Fruit fly (Drosophila melanogaster) whole organism, embryonic: ENCODE results near the gene Art3.

Source experiments
- Aef1 ChIP-seq: fragments of 200-800 bp; sonication (Bioruptor generic); IDR thresholded peaks from 3 replicates; pipeline ENCODE4 v1.3.6; 2022; ENCODE audit warnings: missing biosample characterization, missing genetic modification characterization
- Atf3 ChIP-seq: fragments of 200-800 bp; sonication (Bioruptor generic); optimal IDR thresholded peaks from 3 replicates; lab custom pipeline; 2016; ENCODE audit warnings: missing biosample characterization, missing genetic modification characterization
- CG10321 ChIP-seq: fragments of 200-800 bp; sonication (Bioruptor generic); IDR thresholded peaks from 2 replicates; pipeline ENCODE4 v1.3.6; 2022; ENCODE audit warnings: missing biosample characterization, missing genetic modification characterization
- CG11456 ChIP-seq: fragments of 200-800 bp; sonication (Bioruptor generic); IDR thresholded peaks from 3 replicates; pipeline ENCODE4 v1.3.6; 2022; ENCODE audit warnings: missing biosample characterization, missing genetic modification characterization
- CG11560 ChIP-seq: fragments of 200-800 bp; sonication (Bioruptor generic); IDR thresholded peaks from 3 replicates; pipeline ENCODE4 v1.3.6; 2022; ENCODE audit warnings: missing biosample characterization, missing genetic modification characterization
- CG12744 ChIP-seq: fragments of 200-800 bp; sonication (Bioruptor generic); optimal IDR thresholded peaks from 2 replicates; lab custom pipeline; 2016; ENCODE audit warnings: missing biosample characterization, missing genetic modification characterization
- CG13424 ChIP-seq: fragments of 200-800 bp; sonication (Bioruptor generic); optimal IDR thresholded peaks from 2 replicates; lab custom pipeline; 2019; ENCODE audit warnings: missing biosample characterization, mild to moderate bottlenecking, missing genetic modification characterization, moderate library complexity
- CG14667 ChIP-seq: fragments of 200-800 bp; sonication (Bioruptor generic); IDR thresholded peaks from 2 replicates; pipeline ENCODE4 v1.3.6; 2022; ENCODE audit warnings: missing biosample characterization, missing genetic modification characterization
- CG17361 ChIP-seq: fragments of 200-800 bp; sonication (Bioruptor generic); IDR thresholded peaks from 3 replicates; pipeline ENCODE4 v1.3.6; 2022; ENCODE audit warnings: missing biosample characterization, missing genetic modification characterization
- CG17802 ChIP-seq: fragments of 200-800 bp; sonication (Bioruptor generic); optimal IDR thresholded peaks from 2 replicates; lab custom pipeline; 2018; ENCODE audit warnings: missing biosample characterization, mild to moderate bottlenecking, missing genetic modification characterization, moderate library complexity
- CG17829 ChIP-seq: fragments of 200-800 bp; optimal IDR thresholded peaks from 2 replicates; lab custom pipeline; 2019; ENCODE audit warnings: missing biosample characterization, mild to moderate bottlenecking, missing genetic modification characterization, moderate library complexity
- CG18599 ChIP-seq: fragments of 200-800 bp; sonication (Bioruptor generic); optimal IDR thresholded peaks from 3 replicates; lab custom pipeline; 2017; ENCODE audit warnings: missing biosample characterization, missing genetic modification characterization, mild to moderate bottlenecking, moderate library complexity, missing genetic modification reagents
- CG31365 ChIP-seq: fragments of 200-800 bp; sonication (Bioruptor generic); optimal IDR thresholded peaks from 2 replicates; lab custom pipeline; 2018; ENCODE audit warnings: missing biosample characterization, mild to moderate bottlenecking, missing genetic modification characterization
- CG32532 ChIP-seq: fragments of 200-800 bp; sonication (Bioruptor generic); IDR thresholded peaks from 2 replicates; pipeline ENCODE4 v1.3.6; 2022; ENCODE audit warnings: missing biosample characterization, missing genetic modification characterization
- CG3847 ChIP-seq: fragments of 200-800 bp; sonication (Bioruptor generic); IDR thresholded peaks from 2 replicates; pipeline ENCODE4 v1.3.6; 2022; ENCODE audit warnings: missing biosample characterization, missing genetic modification characterization
- CG4328 ChIP-seq: fragments of 200-800 bp; sonication (Bioruptor generic); optimal IDR thresholded peaks from 3 replicates; lab custom pipeline; 2017; ENCODE audit warnings: missing biosample characterization, missing genetic modification reagents, missing genetic modification characterization
- CG4730 ChIP-seq: fragments of 200-800 bp; sonication (Bioruptor generic); IDR thresholded peaks from 2 replicates; pipeline ENCODE4 v1.3.6; 2022; ENCODE audit warnings: missing biosample characterization, missing genetic modification characterization
- CG4820 ChIP-seq: fragments of 200-800 bp; sonication (Bioruptor generic); optimal IDR thresholded peaks from 3 replicates; lab custom pipeline; 2016; ENCODE audit warnings: missing biosample characterization, missing genetic modification characterization
- CG8388 ChIP-seq: fragments of 200-800 bp; sonication (Bioruptor generic); optimal IDR thresholded peaks from 2 replicates; lab custom pipeline; 2019; ENCODE audit warnings: missing biosample characterization, mild to moderate bottlenecking, missing genetic modification characterization, moderate library complexity
- CG9215 ChIP-seq: fragments of 200-800 bp; sonication (Bioruptor generic); IDR thresholded peaks from 2 replicates; pipeline ENCODE4 v1.3.6; 2022; ENCODE audit warnings: missing biosample characterization, missing genetic modification characterization
- CG9817 ChIP-seq: fragments of 200-800 bp; sonication (Bioruptor generic); optimal IDR thresholded peaks from 2 replicates; lab custom pipeline; 2018; ENCODE audit warnings: missing biosample characterization, mild to moderate bottlenecking, missing genetic modification characterization, moderate library complexity
- Dp ChIP-seq: fragments of 200-800 bp; sonication (Bioruptor generic); optimal IDR thresholded peaks from 2 replicates; lab custom pipeline; 2018; ENCODE audit warnings: missing biosample characterization, mild to moderate bottlenecking, missing genetic modification characterization, moderate library complexity
- Jarid2 ChIP-seq: fragments of 200-800 bp; sonication (Bioruptor generic); optimal IDR thresholded peaks from 3 replicates; lab custom pipeline; 2017; ENCODE audit warnings: mild to moderate bottlenecking, missing biosample characterization, missing genetic modification reagents, missing genetic modification characterization
- NC2β ChIP-seq: fragments of 200-800 bp; sonication (Bioruptor generic); optimal IDR thresholded peaks from 2 replicates; lab custom pipeline; 2016; ENCODE audit warnings: missing biosample characterization, missing genetic modification characterization
- Rfx ChIP-seq: fragments of 200-800 bp; sonication (Bioruptor generic); IDR thresholded peaks from 2 replicates; pipeline ENCODE4 v1.3.6; 2022; ENCODE audit warnings: missing biosample characterization, missing genetic modification characterization
- Scr ChIP-seq: fragments of 200-800 bp; sonication (Bioruptor generic); IDR thresholded peaks from 2 replicates; pipeline ENCODE4 v1.3.6; 2022; ENCODE audit warnings: missing biosample characterization, missing genetic modification characterization; ENCODE audit not compliant: partially characterized antibody
- Sin3A ChIP-seq: fragments of >200 bp; optimal IDR thresholded peaks from 2 replicates; lab custom pipeline; 2018
- Ssrp ChIP-seq: fragments of 200-800 bp; sonication (Bioruptor generic); optimal IDR thresholded peaks from 2 replicates; lab custom pipeline; 2018; ENCODE audit warnings: missing biosample characterization, mild to moderate bottlenecking, missing genetic modification characterization, moderate library complexity
- Stat92E ChIP-seq, 3 experiments: fragments of >200 bp in 2 of 3; fragments of 200-800 bp in 1 of 3; sonication (Bioruptor generic) in 1 of 3; optimal IDR thresholded peaks; 2 replicates each; lab custom pipeline; 2017 to 2019; ENCODE audit warnings: missing biosample characterization in 3 of 3, missing genetic modification characterization in 3 of 3, mild to moderate bottlenecking in 1 of 3, moderate library complexity in 1 of 3
- ac ChIP-seq: fragments of 200-800 bp; sonication (Bioruptor generic); optimal IDR thresholded peaks from 3 replicates; lab custom pipeline; 2017; ENCODE audit warnings: missing biosample characterization, mild to moderate bottlenecking, missing genetic modification characterization
- bigmax ChIP-seq: fragments of 200-800 bp; sonication (Bioruptor generic); optimal IDR thresholded peaks from 2 replicates; lab custom pipeline; 2018; ENCODE audit warnings: missing biosample characterization, mild to moderate bottlenecking, missing genetic modification characterization
- btn ChIP-seq: fragments of 200-800 bp; sonication (Bioruptor generic); optimal IDR thresholded peaks from 2 replicates; lab custom pipeline; 2016; ENCODE audit warnings: missing biosample characterization, missing genetic modification characterization
- cad ChIP-seq: fragments of >200 bp; optimal IDR thresholded peaks from 2 replicates; lab custom pipeline; 2017; ENCODE audit warnings: missing biosample characterization, missing genetic modification characterization
- cg ChIP-seq: fragments of 200-800 bp; sonication (Bioruptor generic); optimal IDR thresholded peaks from 3 replicates; lab custom pipeline; 2019; ENCODE audit warnings: missing biosample characterization, mild to moderate bottlenecking, missing genetic modification characterization, moderate library complexity
- chm ChIP-seq: fragments of 200-800 bp; sonication (Bioruptor generic); IDR thresholded peaks from 2 replicates; pipeline ENCODE4 v1.3.6; 2022; ENCODE audit warnings: missing biosample characterization, missing genetic modification characterization
- crp ChIP-seq, 2 experiments: fragments of 200-800 bp; sonication (Bioruptor generic); optimal IDR thresholded peaks; 2 replicates in 1 of 2; 3 replicates in 1 of 2; lab custom pipeline; 2017; ENCODE audit warnings: missing biosample characterization in 2 of 2, missing genetic modification characterization in 2 of 2, mild to moderate bottlenecking in 1 of 2, moderate library complexity in 1 of 2
- disco-r ChIP-seq: fragments of 200-800 bp; sonication (Bioruptor generic); optimal IDR thresholded peaks from 2 replicates; lab custom pipeline; 2016; ENCODE audit warnings: missing biosample characterization, missing genetic modification characterization
- dmrt99B ChIP-seq: fragments of 200-800 bp; sonication (Bioruptor generic); optimal IDR thresholded peaks from 2 replicates; lab custom pipeline; 2018; ENCODE audit warnings: missing biosample characterization, mild to moderate bottlenecking, missing genetic modification characterization, moderate library complexity
- gcm ChIP-seq: fragments of 200-800 bp; sonication (Bioruptor generic); optimal IDR thresholded peaks from 2 replicates; lab custom pipeline; 2019; ENCODE audit warnings: missing biosample characterization, mild to moderate bottlenecking, missing genetic modification characterization, moderate library complexity
- gcm2 ChIP-seq: fragments of 200-800 bp; sonication (Bioruptor generic); optimal IDR thresholded peaks from 2 replicates; lab custom pipeline; 2016; ENCODE audit warnings: missing biosample characterization, missing genetic modification characterization
- gfzf ChIP-seq: fragments of 200-800 bp; sonication (Bioruptor generic); optimal IDR thresholded peaks from 2 replicates; lab custom pipeline; 2016; ENCODE audit warnings: missing biosample characterization, mild to moderate bottlenecking, missing genetic modification characterization, moderate library complexity
- grn ChIP-seq: fragments of 200-800 bp; sonication (Bioruptor generic); optimal IDR thresholded peaks from 3 replicates; lab custom pipeline; 2017; ENCODE audit warnings: missing biosample characterization, missing genetic modification characterization
- gt ChIP-seq: fragments of 200-800 bp; sonication (Bioruptor generic); IDR thresholded peaks from 2 replicates; pipeline ENCODE4 v1.3.6; 2022; ENCODE audit warnings: missing biosample characterization, missing genetic modification characterization
- knrl ChIP-seq: fragments of 200-800 bp; sonication (Bioruptor generic); IDR thresholded peaks from 3 replicates; pipeline ENCODE4 v1.3.6; 2022; ENCODE audit warnings: missing biosample characterization, missing genetic modification characterization; ENCODE audit not compliant: partially characterized antibody
- lmd ChIP-seq: fragments of 200-800 bp; sonication (Bioruptor generic); IDR thresholded peaks from 2 replicates; pipeline ENCODE4 v1.3.6; 2022; ENCODE audit warnings: missing biosample characterization, missing genetic modification characterization
- sima ChIP-seq: fragments of 200-800 bp; sonication (Bioruptor generic); optimal IDR thresholded peaks from 2 replicates; lab custom pipeline; 2016; ENCODE audit warnings: missing biosample characterization, missing genetic modification characterization
- slp2 ChIP-seq: fragments of 200-800 bp; sonication (Bioruptor generic); optimal IDR thresholded peaks from 2 replicates; lab custom pipeline; 2016; ENCODE audit warnings: missing biosample characterization, missing genetic modification characterization
- sug ChIP-seq: fragments of 200-800 bp; optimal IDR thresholded peaks from 2 replicates; lab custom pipeline; 2019; ENCODE audit warnings: missing biosample characterization, mild to moderate bottlenecking, missing genetic modification characterization, moderate library complexity
- wdn ChIP-seq: fragments of 200-800 bp; sonication (Bioruptor generic); IDR thresholded peaks from 2 replicates; pipeline ENCODE4 v1.3.6; 2022; ENCODE audit warnings: missing biosample characterization, missing genetic modification characterization

The Art3 gene

dm6 chr3R:15242186-15243045 lies 13.2 kb upstream of the Art3 start, which contains the start of the genes tefu and Hsc70-4 (continued):
- TF ChIP-seq Atf3, result peak; percentile 71
- peak; percentile 89 for TF ChIP-seq CG11456 (GFP tag; lab: Robert Waterston, UW)
- TF ChIP-seq cg (GFP tag; lab: Kevin White, UChicago), result no peak
- TF ChIP-seq Dp (GFP tag; lab: Kevin White, UChicago), result peak; percentile 69
- TF ChIP-seq CG31365 (tag; lab: Kevin White, UChicago), result peak; percentile 4
- TF ChIP-seq gcm (GFP tag; lab: Kevin White, UChicago), result no peak
- peak; percentile 73 for TF ChIP-seq CG13424 (tag; lab: Kevin White, UChicago)
- TF ChIP-seq CG12744, result peak; percentile 13
- TF ChIP-seq Rfx (GFP tag; lab: Robert Waterston, UW), result peak; percentile 88
- no peak for TF ChIP-seq chm (GFP tag; lab: Robert Waterston, UW)
- TF ChIP-seq CG8388, result peak; percentile 50
- peak; percentile 62; the same call in 1 of the 2 replicates for TF ChIP-seq wdn (GFP tag; lab: Robert Waterston, UW)
- no peak for TF ChIP-seq Jarid2 (GFP tag; lab: Kevin White, UChicago)
- no peak for TF ChIP-seq bigmax (GFP tag; lab: Kevin White, UChicago)
- TF ChIP-seq CG11560, result peak; percentile 27; the same call in 1 of the 3 replicates
- TF ChIP-seq cad, result no peak
- peak; percentile 91 for TF ChIP-seq CG17361
- TF ChIP-seq gt (GFP tag; lab: Robert Waterston, UW), result no peak
- TF ChIP-seq Scr (GFP tag; lab: Robert Waterston, UW), result no peak
- TF ChIP-seq CG17802 (tag; lab: Kevin White, UChicago), result peak; percentile 97
- peak; percentile 12 for TF ChIP-seq sima (GFP tag; lab: Kevin White, UChicago)
- TF ChIP-seq CG4820 (GFP tag; lab: Kevin White, UChicago), result peak; percentile 72
- TF ChIP-seq CG14667 (GFP tag; lab: Robert Waterston, UW), result peak; percentile 77
- TF ChIP-seq ac (GFP tag; lab: Kevin White, UChicago), result no peak
- peak; percentile 39; the same call in 1 of the 3 replicates for TF ChIP-seq knrl (GFP tag; lab: Robert Waterston, UW)
- no peak for TF ChIP-seq CG4328 (GFP tag; lab: Kevin White, UChicago)
- TF ChIP-seq sug, result peak; percentile 75
- TF ChIP-seq CG3847, result peak; percentile 88
- peak; percentile 96 for TF ChIP-seq Sin3A (lab: Kevin White, UChicago)
- TF ChIP-seq CG18599 (GFP tag; lab: Kevin White, UChicago), result peak; percentile 41
- TF ChIP-seq CG9817 (tag; lab: Kevin White, UChicago), result peak; percentile 84
- TF ChIP-seq lmd (GFP tag; lab: Robert Waterston, UW), result peak; percentile 86
- peak; percentile 86 for TF ChIP-seq Aef1 (GFP tag; lab: Robert Waterston, UW)
- TF ChIP-seq CG9215, result peak; percentile 81
- TF ChIP-seq Ssrp (tag; lab: Kevin White, UChicago), result peak; percentile 73
- TF ChIP-seq Stat92E (GFP tag; optimal IDR thresholded peaks at IDR 0.05; lab: Kevin White, UChicago), result peak in 1 of 3 experiments; percentile 37
- TF ChIP-seq crp (GFP tag; optimal IDR thresholded peaks at IDR 0.05; lab: Kevin White, UChicago), result peak in 1 of 2 experiments; percentile 48
- TF ChIP-seq grn (GFP tag; lab: Kevin White, UChicago), result no peak
- TF ChIP-seq CG17829 (tag; lab: Kevin White, UChicago), result peak; percentile 73
- TF ChIP-seq gcm2 (GFP tag; lab: Kevin White, UChicago), result peak; percentile 46
- peak; percentile 96 for TF ChIP-seq gfzf
- TF ChIP-seq disco-r (GFP tag; lab: Kevin White, UChicago), result no peak
- peak; percentile 62 for TF ChIP-seq slp2
- peak; percentile 33 for TF ChIP-seq dmrt99B
- TF ChIP-seq NC2β (GFP tag; lab: Kevin White, UChicago), result peak; percentile 69
- TF ChIP-seq btn (GFP tag; lab: Kevin White, UChicago), result no peak
- TF ChIP-seq CG32532 (GFP tag; lab: Robert Waterston, UW), result peak; percentile 80
- TF ChIP-seq CG4730, result peak; percentile 63
- 0 out of 2 replicates have a peak, but pooled peaks have one; percentile 49 for TF ChIP-seq CG10321 (GFP tag; lab: Robert Waterston, UW)
